Fruit fly (Drosophila melanogaster) whole organism, wandering third instar larva: ENCODE data around the gene trx.

Source experiments
- Abd-B ChIP-seq: fragments of >200 bp; optimal IDR thresholded peaks from 2 replicates; lab custom pipeline; 2017; ENCODE audit warnings: missing biosample characterization, missing genetic modification characterization
- CG32264 ChIP-seq: fragments of 200-800 bp; sonication (Bioruptor generic); optimal IDR thresholded peaks from 2 replicates; lab custom pipeline; 2016; ENCODE audit warnings: missing biosample characterization, missing genetic modification characterization
- CG9705 ChIP-seq: fragments of 200-800 bp; sonication (Bioruptor generic); optimal IDR thresholded peaks from 2 replicates; lab custom pipeline; 2018; ENCODE audit warnings: missing biosample characterization, mild to moderate bottlenecking, missing genetic modification characterization
- CrebA ChIP-seq: fragments of 200-800 bp; sonication (Bioruptor generic); optimal IDR thresholded peaks from 2 replicates; lab custom pipeline; 2016; ENCODE audit warnings: missing biosample characterization, mild to moderate bottlenecking, missing genetic modification characterization, borderline replicate concordance
- Dfd ChIP-seq: fragments of >200 bp; optimal IDR thresholded peaks from 2 replicates; lab custom pipeline; 2017; ENCODE audit warnings: missing biosample characterization, missing genetic modification characterization
- Dif ChIP-seq: fragments of 200-275, 200-300 bp; sonication (Bioruptor generic); optimal IDR thresholded peaks from 2 replicates; lab custom pipeline; 2018; ENCODE audit warnings: missing biosample characterization, missing genetic modification characterization; ENCODE audit not compliant: partially characterized antibody
- GATAd ChIP-seq: sonication (Bioruptor generic); optimal IDR thresholded peaks from 2 replicates; lab custom pipeline; 2016; ENCODE audit warnings: missing biosample characterization, missing genetic modification characterization
- HLH106 ChIP-seq: fragments of 200-800 bp; optimal IDR thresholded peaks from 3 replicates; lab custom pipeline; 2019; ENCODE audit warnings: missing biosample characterization, mild to moderate bottlenecking, missing genetic modification characterization, moderate library complexity
- Hnf4 ChIP-seq: fragments of 200-800 bp; sonication (Bioruptor generic); optimal IDR thresholded peaks from 2 replicates; lab custom pipeline; 2016; ENCODE audit warnings: missing biosample characterization, mild to moderate bottlenecking, missing genetic modification characterization
- Hr78 ChIP-seq: fragments of >200 bp; optimal IDR thresholded peaks from 2 replicates; lab custom pipeline; 2017; ENCODE audit warnings: missing biosample characterization, missing genetic modification characterization
- Jra ChIP-seq: sonication (Bioruptor generic); optimal IDR thresholded peaks from 2 replicates; lab custom pipeline; 2016; ENCODE audit warnings: missing biosample characterization, missing genetic modification characterization
- Mio ChIP-seq: sonication (Bioruptor generic); optimal IDR thresholded peaks from 2 replicates; lab custom pipeline; 2016; ENCODE audit warnings: missing biosample characterization, missing genetic modification characterization
- Myc ChIP-seq: fragments of >200 bp; optimal IDR thresholded peaks from 2 replicates; lab custom pipeline; 2017
- N ChIP-seq: fragments of >200 bp; optimal IDR thresholded peaks from 2 replicates; lab custom pipeline; 2018; ENCODE audit warnings: missing biosample characterization, missing external identifiers, missing genetic modification characterization
- OdsH ChIP-seq: fragments of 200-800 bp; sonication (Bioruptor generic); optimal IDR thresholded peaks from 2 replicates; lab custom pipeline; 2016; ENCODE audit warnings: missing biosample characterization, mild to moderate bottlenecking, missing genetic modification characterization
- Rel ChIP-seq, 2 experiments: fragments of 200-800 bp; sonication (Bioruptor generic) in 1 of 2; optimal IDR thresholded peaks; 2 replicates in 1 of 2; 3 replicates in 1 of 2; lab custom pipeline; 2016 to 2019; ENCODE audit warnings: mild to moderate bottlenecking in 2 of 2, missing biosample characterization in 2 of 2, missing genetic modification characterization in 2 of 2, moderate library complexity in 1 of 2
- Sp1 ChIP-seq: fragments of 200-800 bp; sonication (Bioruptor generic); optimal IDR thresholded peaks from 3 replicates; lab custom pipeline; 2019; ENCODE audit warnings: missing biosample characterization, mild to moderate bottlenecking, missing genetic modification characterization, moderate library complexity
- Vsx2 ChIP-seq: fragments of 200-300, 225-300 bp; sonication (Bioruptor generic); optimal IDR thresholded peaks from 2 replicates; lab custom pipeline; 2018; ENCODE audit warnings: missing biosample characterization, missing genetic modification characterization; ENCODE audit not compliant: partially characterized antibody
- br ChIP-seq: fragments of 200-800 bp; sonication (Bioruptor generic); optimal IDR thresholded peaks from 2 replicates; lab custom pipeline; 2016; ENCODE audit warnings: missing biosample characterization, missing genetic modification characterization
- dl ChIP-seq, 2 experiments: fragments of 175-275, 200-275 bp in 1 of 2; fragments of 200-275 bp in 1 of 2; sonication (Bioruptor generic); optimal IDR thresholded peaks; lab custom pipeline; 2018; ENCODE audit warnings: mild to moderate bottlenecking in 2 of 2, missing biosample characterization in 2 of 2, missing genetic modification characterization in 2 of 2, moderate library complexity in 2 of 2; ENCODE audit not compliant: partially characterized antibody in 2 of 2, insufficient read depth in 1 of 2
- dmrt93B ChIP-seq: fragments of 200-800 bp; sonication (Bioruptor generic); optimal IDR thresholded peaks from 2 replicates; lab custom pipeline; 2018; ENCODE audit warnings: missing biosample characterization, mild to moderate bottlenecking, missing genetic modification characterization
- dsf ChIP-seq: sonication (Bioruptor generic); optimal IDR thresholded peaks from 2 replicates; lab custom pipeline; 2016; ENCODE audit warnings: missing biosample characterization, missing genetic modification characterization, borderline replicate concordance
- ey ChIP-seq: fragments of 200-800 bp; sonication (Bioruptor generic); optimal IDR thresholded peaks from 2 replicates; lab custom pipeline; 2016; ENCODE audit warnings: missing biosample characterization, missing genetic modification characterization
- foxo ChIP-seq, 2 experiments: fragments of 200-800 bp; sonication (Bioruptor generic); optimal IDR thresholded peaks; 2 replicates in 1 of 2; 3 replicates in 1 of 2; lab custom pipeline; 2016 to 2017; ENCODE audit warnings: missing biosample characterization in 2 of 2, missing genetic modification characterization in 2 of 2
- fru ChIP-seq: fragments of 200-800 bp; sonication (Bioruptor generic); optimal IDR thresholded peaks from 3 replicates; lab custom pipeline; 2016; ENCODE audit warnings: missing biosample characterization, mild to moderate bottlenecking, missing genetic modification characterization
- h ChIP-seq: fragments of 200-800 bp; sonication (Bioruptor generic); optimal IDR thresholded peaks from 3 replicates; lab custom pipeline; 2016; ENCODE audit warnings: missing biosample characterization, mild to moderate bottlenecking, missing genetic modification characterization
- jim ChIP-seq: fragments of 175-275, 200-325 bp; sonication (Bioruptor generic); optimal IDR thresholded peaks from 2 replicates; lab custom pipeline; 2016; ENCODE audit warnings: missing biosample characterization, mild to moderate bottlenecking, missing genetic modification characterization
- lola ChIP-seq: fragments of >200 bp; optimal IDR thresholded peaks from 2 replicates; lab custom pipeline; 2017; ENCODE audit warnings: missing biosample characterization, missing genetic modification characterization
- pan ChIP-seq: fragments of >200 bp; optimal IDR thresholded peaks from 2 replicates; lab custom pipeline; 2017
- psq ChIP-seq: fragments of 200-800 bp; sonication (Bioruptor generic); optimal IDR thresholded peaks from 3 replicates; lab custom pipeline; 2017; ENCODE audit warnings: missing biosample characterization, mild to moderate bottlenecking, missing genetic modification characterization, moderate library complexity
- rgr ChIP-seq: fragments of 200-800 bp; sonication (Bioruptor generic); optimal IDR thresholded peaks from 3 replicates; lab custom pipeline; 2016; ENCODE audit warnings: missing biosample characterization, mild to moderate bottlenecking, missing genetic modification characterization
- sage ChIP-seq: fragments of 200-800 bp; sonication (Bioruptor generic); optimal IDR thresholded peaks from 2 replicates; lab custom pipeline; 2016; ENCODE audit warnings: missing biosample characterization, mild to moderate bottlenecking, missing genetic modification characterization
- sv ChIP-seq: fragments of 200-800 bp; sonication (Bioruptor generic); optimal IDR thresholded peaks from 3 replicates; lab custom pipeline; 2016; ENCODE audit warnings: missing biosample characterization, missing genetic modification characterization
- tai ChIP-seq: sonication (Bioruptor generic); optimal IDR thresholded peaks from 2 replicates; lab custom pipeline; 2016; ENCODE audit warnings: missing biosample characterization, missing genetic modification characterization
- usp ChIP-seq: fragments of >200 bp; optimal IDR thresholded peaks from 2 replicates; lab custom pipeline; 2017; ENCODE audit warnings: missing biosample characterization, missing genetic modification characterization
- woc ChIP-seq: sonication (Bioruptor generic); optimal IDR thresholded peaks from 2 replicates; lab custom pipeline; 2016; ENCODE audit warnings: missing biosample characterization, mild to moderate bottlenecking, missing genetic modification characterization

Gene trx

dm6 chr3R:14287980-14288379 is 1.3 kb upstream of the trx start:
- TF ChIP-seq foxo (GFP tag; optimal IDR thresholded peaks at IDR 0.05; lab: Kevin White, UChicago) (no peak), usp (no peak), Abd-B (GFP tag; lab: Kevin White, UChicago) (no peak), dmrt93B (GFP tag; lab: Kevin White, UChicago) (no peak), sage (GFP tag; lab: Kevin White, UChicago) (no peak), CrebA (GFP tag; lab: Kevin White, UChicago) (no peak), pan (lab: Kevin White, UChicago) (no peak), jim (GFP tag; lab: Kevin White, UChicago) (no peak), N (GFP tag; lab: Kevin White, UChicago) (no peak), woc (GFP tag; lab: Kevin White, UChicago) (no peak), CG9705 (GFP tag; lab: Kevin White, UChicago) (no peak), h (GFP tag; lab: Kevin White, UChicago) (no peak), Hnf4 (no peak), dsf (no peak), Jra (no peak), fru (GFP tag; lab: Kevin White, UChicago) (no peak)

- no peak for TF ChIP-seq CrebA (GFP tag; lab: Kevin White, UChicago)
- TF ChIP-seq fru (GFP tag; lab: Kevin White, UChicago), result no peak
- TF ChIP-seq OdsH (GFP tag; lab: Kevin White, UChicago), result no peak
- no peak for TF ChIP-seq ey
- no peak for TF ChIP-seq dmrt93B (GFP tag; lab: Kevin White, UChicago)
- peak in 1 of 2 experiments; percentile 2 for TF ChIP-seq foxo (GFP tag; optimal IDR thresholded peaks at IDR 0.05; lab: Kevin White, UChicago)
- no peak for TF ChIP-seq Jra
- TF ChIP-seq h (GFP tag; lab: Kevin White, UChicago), result no peak
- no peak for TF ChIP-seq Mio
- TF ChIP-seq sage (GFP tag; lab: Kevin White, UChicago), result no peak
- TF ChIP-seq Hnf4, result no peak
- TF ChIP-seq GATAd (GFP tag; lab: Kevin White, UChicago), result no peak
- no peak for TF ChIP-seq rgr (GFP tag; lab: Kevin White, UChicago)
- TF ChIP-seq Dif, result peak; percentile 34
These were observed 1.4 kb downstream of the trx start for dm6 chr3R:14285059-14285953.

dm6 chr3R:14284422-14284760 is 2.3 kb downstream of the trx start:
- TF ChIP-seq dl (GFP tag; optimal IDR thresholded peaks at IDR 0.05; lab: Kevin White, UChicago; ENCODE audit: insufficient read depth in 1 of 2, partially characterized antibody in 2 of 2) (no peak), CrebA (GFP tag; lab: Kevin White, UChicago) (no peak), HLH106 (no peak)

- TF ChIP-seq Mio (peak; percentile 49), psq (peak; percentile 96), Dif (peak; percentile 72), pan (lab: Kevin White, UChicago) (no peak), foxo (GFP tag; optimal IDR thresholded peaks at IDR 0.05; lab: Kevin White, UChicago) (peak; percentile 57 to 98), lola (GFP tag; lab: Kevin White, UChicago) (no peak), Hnf4 (peak; percentile 94), tai (GFP tag; lab: Kevin White, UChicago) (peak; percentile 93), br (GFP tag; lab: Kevin White, UChicago) (peak; percentile 96), h (GFP tag; lab: Kevin White, UChicago) (peak; percentile 98), rgr (GFP tag; lab: Kevin White, UChicago) (peak; percentile 98), Myc (no peak), sv (GFP tag; lab: Kevin White, UChicago) (peak; percentile 96), Sp1 (GFP tag; lab: Kevin White, UChicago) (peak; percentile 98), jim (GFP tag; lab: Kevin White, UChicago) (no peak), Dfd (GFP tag; lab: Kevin White, UChicago) (peak; percentile 83), dmrt93B (GFP tag; lab: Kevin White, UChicago) (peak; percentile 94), Abd-B (GFP tag; lab: Kevin White, UChicago) (no peak), GATAd (GFP tag; lab: Kevin White, UChicago) (peak; percentile 62), dsf (peak; percentile 93), CG32264 (GFP tag; lab: Kevin White, UChicago) (peak; percentile 88), Vsx2 (GFP tag; lab: Kevin White, UChicago) (peak; percentile 81), CG9705 (GFP tag; lab: Kevin White, UChicago) (peak; percentile 89), OdsH (GFP tag; lab: Kevin White, UChicago) (peak; percentile 99), CrebA (GFP tag; lab: Kevin White, UChicago) (peak; percentile 4), fru (GFP tag; lab: Kevin White, UChicago) (peak; percentile 96), Hr78 (GFP tag; lab: Kevin White, UChicago) (no peak), HLH106 (peak; percentile 98), woc (GFP tag; lab: Kevin White, UChicago) (peak; percentile 80), sage (GFP tag; lab: Kevin White, UChicago) (peak; percentile 93), ey (peak; percentile 96), N (GFP tag; lab: Kevin White, UChicago) (no peak), Jra (peak; percentile 72), Rel (GFP tag; optimal IDR thresholded peaks at IDR 0.05; lab: Kevin White, UChicago) (peak; percentile 83), Rel (tag; optimal IDR thresholded peaks at IDR 0.05; lab: Kevin White, UChicago) (peak; percentile 58), dl (GFP tag; optimal IDR thresholded peaks at IDR 0.05; lab: Kevin White, UChicago; ENCODE audit: insufficient read depth in 1 of 2, partially characterized antibody in 2 of 2) (peak; percentile 2 to 81)
These were observed 2.8 kb downstream of the trx start for dm6 chr3R:14283754-14284421.
